Fruit fly (Drosophila melanogaster) whole organism, embryonic: Measurements from ENCODE around the gene CheA75a.

Experiments
- Abd-B ChIP-seq: fragments of 200-800 bp; sonication (Bioruptor generic); optimal IDR thresholded peaks from 2 replicates; lab custom pipeline; 2018; ENCODE audit warnings: missing biosample characterization, mild to moderate bottlenecking, missing genetic modification characterization, moderate library complexity
- Atf-2 ChIP-seq: fragments of 200-800 bp; sonication (Bioruptor generic); optimal IDR thresholded peaks from 2 replicates; lab custom pipeline; 2016; ENCODE audit warnings: missing biosample characterization, missing genetic modification characterization
- Atf3 ChIP-seq: fragments of 200-800 bp; sonication (Bioruptor generic); optimal IDR thresholded peaks from 3 replicates; lab custom pipeline; 2016; ENCODE audit warnings: missing biosample characterization, missing genetic modification characterization
- B-H2 ChIP-seq: fragments of 200-800 bp; sonication (Bioruptor generic); optimal IDR thresholded peaks from 2 replicates; lab custom pipeline; 2018; ENCODE audit warnings: missing biosample characterization, mild to moderate bottlenecking, missing genetic modification characterization
- Bdp1 ChIP-seq: fragments of 200-800 bp; sonication (Bioruptor generic); optimal IDR thresholded peaks from 3 replicates; lab custom pipeline; 2016; ENCODE audit warnings: missing biosample characterization, missing genetic modification characterization
- Bteb2 ChIP-seq: fragments of 200-800 bp; sonication (Bioruptor generic); optimal IDR thresholded peaks from 2 replicates; lab custom pipeline; 2016; ENCODE audit warnings: missing biosample characterization, missing genetic modification characterization
- CG10543 ChIP-seq: fragments of 200-800 bp; sonication (Bioruptor generic); optimal IDR thresholded peaks from 3 replicates; lab custom pipeline; 2017; ENCODE audit warnings: missing biosample characterization, mild to moderate bottlenecking, missing genetic modification characterization, moderate library complexity
- CG10959 ChIP-seq: fragments of 200-800 bp; sonication (Bioruptor generic); IDR thresholded peaks from 2 replicates; pipeline ENCODE4 v1.3.6; 2022; ENCODE audit warnings: missing biosample characterization, missing genetic modification characterization
- CG12744 ChIP-seq: fragments of 200-800 bp; sonication (Bioruptor generic); optimal IDR thresholded peaks from 2 replicates; lab custom pipeline; 2016; ENCODE audit warnings: missing biosample characterization, missing genetic modification characterization
- CG13424 ChIP-seq: fragments of 200-800 bp; sonication (Bioruptor generic); optimal IDR thresholded peaks from 2 replicates; lab custom pipeline; 2019; ENCODE audit warnings: missing biosample characterization, mild to moderate bottlenecking, missing genetic modification characterization, moderate library complexity
- CG1529 ChIP-seq: fragments of 200-800 bp; sonication (Bioruptor generic); optimal IDR thresholded peaks from 3 replicates; lab custom pipeline; 2018; ENCODE audit warnings: missing biosample characterization, missing genetic modification characterization
- CG1792 ChIP-seq: fragments of 200-800 bp; sonication (Bioruptor generic); optimal IDR thresholded peaks from 2 replicates; lab custom pipeline; 2016; ENCODE audit warnings: missing biosample characterization, missing genetic modification characterization
- CG2202 ChIP-seq: fragments of 200-800 bp; sonication (Bioruptor generic); optimal IDR thresholded peaks from 2 replicates; lab custom pipeline; 2018; ENCODE audit warnings: missing biosample characterization, mild to moderate bottlenecking, missing genetic modification characterization
- CG32772 ChIP-seq: fragments of 200-800 bp; sonication (Bioruptor generic); IDR thresholded peaks from 2 replicates; pipeline ENCODE4 v1.3.6; 2022; ENCODE audit warnings: missing biosample characterization, missing genetic modification characterization
- CG3407 ChIP-seq: fragments of 200-800 bp; sonication (Bioruptor generic); optimal IDR thresholded peaks from 2 replicates; lab custom pipeline; 2018; ENCODE audit warnings: missing biosample characterization, mild to moderate bottlenecking, missing genetic modification characterization
- CG43689 ChIP-seq: fragments of 200-800 bp; sonication (Bioruptor generic); IDR thresholded peaks from 2 replicates; pipeline ENCODE4 v1.3.6; 2022; ENCODE audit warnings: missing biosample characterization, missing genetic modification characterization
- CG4854 ChIP-seq: fragments of 200-800 bp; sonication (Bioruptor generic); optimal IDR thresholded peaks from 2 replicates; lab custom pipeline; 2016; ENCODE audit warnings: missing biosample characterization, missing genetic modification characterization, inconsistent platforms
- CG6272 ChIP-seq: fragments of 200-800 bp; sonication (Bioruptor generic); IDR thresholded peaks from 2 replicates; pipeline ENCODE4 v1.3.6; 2022; ENCODE audit warnings: missing biosample characterization, missing genetic modification characterization
- CG9876 ChIP-seq: fragments of 200-800 bp; sonication (Bioruptor generic); optimal IDR thresholded peaks from 2 replicates; lab custom pipeline; 2016; ENCODE audit warnings: missing biosample characterization, missing genetic modification characterization
- Chrac-16 ChIP-seq: fragments of 200-800 bp; sonication (Bioruptor generic); optimal IDR thresholded peaks from 3 replicates; lab custom pipeline; 2016; ENCODE audit warnings: missing biosample characterization, missing genetic modification characterization
- Ets97D ChIP-seq: fragments of 200-800 bp; sonication (Bioruptor generic); optimal IDR thresholded peaks from 3 replicates; lab custom pipeline; 2016; ENCODE audit warnings: missing biosample characterization, missing genetic modification characterization
- Fer1 ChIP-seq: fragments of 200-800 bp; sonication (Bioruptor generic); optimal IDR thresholded peaks from 2 replicates; lab custom pipeline; 2017; ENCODE audit warnings: missing biosample characterization, mild to moderate bottlenecking, missing genetic modification characterization
- GATAe ChIP-seq: fragments of 200-800 bp; sonication (Bioruptor generic); conservative IDR thresholded peaks from 2 replicates; pipeline ENCODE4 v1.3.6; 2022; ENCODE audit warnings: missing biosample characterization, missing genetic modification characterization
- HHEX ChIP-seq: fragments of 200-800 bp; sonication (Bioruptor generic); optimal IDR thresholded peaks from 3 replicates; lab custom pipeline; 2017; ENCODE audit warnings: missing biosample characterization, mild to moderate bottlenecking, missing genetic modification characterization, missing genetic modification reagents
- HmgD ChIP-seq: fragments of 200-800 bp; sonication (Bioruptor generic); optimal IDR thresholded peaks from 3 replicates; lab custom pipeline; 2016; ENCODE audit warnings: missing biosample characterization, missing genetic modification characterization
- Hr51 ChIP-seq, 2 experiments: fragments of 200-800 bp; sonication (Bioruptor generic); optimal IDR thresholded peaks; 2 replicates in 1 of 2; 3 replicates in 1 of 2; lab custom pipeline; 2016 to 2018; ENCODE audit warnings: missing biosample characterization in 2 of 2, missing genetic modification characterization in 2 of 2, mild to moderate bottlenecking in 1 of 2, moderate library complexity in 1 of 2
- MESR4 ChIP-seq: fragments of 200-800 bp; sonication (Bioruptor generic); optimal IDR thresholded peaks from 2 replicates; lab custom pipeline; 2018; ENCODE audit warnings: missing biosample characterization, mild to moderate bottlenecking, missing genetic modification characterization, moderate library complexity
- NC2α ChIP-seq: fragments of 200-800 bp; sonication (Bioruptor generic); optimal IDR thresholded peaks from 2 replicates; lab custom pipeline; 2016; ENCODE audit warnings: missing biosample characterization, missing genetic modification characterization
- Opbp ChIP-seq: fragments of 200-800 bp; sonication (Bioruptor generic); IDR thresholded peaks from 3 replicates; pipeline ENCODE4 v1.3.6; 2022; ENCODE audit warnings: missing biosample characterization, missing genetic modification characterization; ENCODE audit not compliant: partially characterized antibody
- Scr ChIP-seq: fragments of 200-800 bp; sonication (Bioruptor generic); IDR thresholded peaks from 2 replicates; pipeline ENCODE4 v1.3.6; 2022; ENCODE audit warnings: missing biosample characterization, missing genetic modification characterization; ENCODE audit not compliant: partially characterized antibody
- Sox100B ChIP-seq: fragments of 200-800 bp; sonication (Bioruptor generic); optimal IDR thresholded peaks from 3 replicates; lab custom pipeline; 2018; ENCODE audit warnings: missing biosample characterization, mild to moderate bottlenecking, missing genetic modification characterization
- Taf1 ChIP-seq: fragments of 200-800 bp; sonication (Bioruptor generic); IDR thresholded peaks from 2 replicates; pipeline ENCODE4 v1.3.6; 2022; ENCODE audit warnings: missing biosample characterization, missing genetic modification characterization
- ac ChIP-seq: fragments of 200-800 bp; sonication (Bioruptor generic); optimal IDR thresholded peaks from 3 replicates; lab custom pipeline; 2017; ENCODE audit warnings: missing biosample characterization, mild to moderate bottlenecking, missing genetic modification characterization
- aop ChIP-seq: fragments of 200-800 bp; sonication (Bioruptor generic); IDR thresholded peaks from 2 replicates; pipeline ENCODE4 v1.3.6; 2022; ENCODE audit warnings: missing biosample characterization, missing genetic modification characterization
- chif ChIP-seq, 2 experiments: fragments of 200-800 bp; sonication (Bioruptor generic); optimal IDR thresholded peaks; 3 replicates each; lab custom pipeline; 2016; ENCODE audit warnings: missing biosample characterization in 2 of 2, missing genetic modification characterization in 2 of 2
- chm ChIP-seq: fragments of 200-800 bp; sonication (Bioruptor generic); IDR thresholded peaks from 2 replicates; pipeline ENCODE4 v1.3.6; 2022; ENCODE audit warnings: missing biosample characterization, missing genetic modification characterization
- ci ChIP-seq: fragments of 200-800 bp; sonication (Bioruptor generic); IDR thresholded peaks from 3 replicates; pipeline ENCODE4 v1.3.6; 2022; ENCODE audit warnings: missing biosample characterization, missing genetic modification characterization
- crp ChIP-seq, 2 experiments: fragments of 200-800 bp; sonication (Bioruptor generic); optimal IDR thresholded peaks; 2 replicates in 1 of 2; 3 replicates in 1 of 2; lab custom pipeline; 2017; ENCODE audit warnings: missing biosample characterization in 2 of 2, missing genetic modification characterization in 2 of 2, mild to moderate bottlenecking in 1 of 2, moderate library complexity in 1 of 2
- da ChIP-seq: fragments of 200-800 bp; sonication (Bioruptor generic); optimal IDR thresholded peaks from 2 replicates; lab custom pipeline; 2016; ENCODE audit warnings: missing biosample characterization, missing genetic modification characterization
- dan ChIP-seq: fragments of 200-800 bp; sonication (Bioruptor generic); IDR thresholded peaks from 2 replicates; pipeline ENCODE4 v1.3.6; 2022; ENCODE audit warnings: missing biosample characterization, missing genetic modification characterization
- dimm ChIP-seq: fragments of 200-800 bp; sonication (Bioruptor generic); IDR thresholded peaks from 2 replicates; pipeline ENCODE4 v1.3.6; 2022; ENCODE audit warnings: missing biosample characterization, missing genetic modification characterization
- dysf ChIP-seq: fragments of 200-800 bp; sonication (Bioruptor generic); IDR thresholded peaks from 3 replicates; pipeline ENCODE4 v1.3.6; 2022; ENCODE audit warnings: missing biosample characterization, missing genetic modification characterization
- emc ChIP-seq: fragments of 200-800 bp; sonication (Bioruptor generic); optimal IDR thresholded peaks from 2 replicates; lab custom pipeline; 2016; ENCODE audit warnings: missing biosample characterization, missing genetic modification characterization
- hb ChIP-seq: fragments of 200-800 bp; sonication (Bioruptor generic); IDR thresholded peaks from 3 replicates; pipeline ENCODE4 v1.3.6; 2022; ENCODE audit warnings: missing biosample characterization, missing genetic modification characterization; ENCODE audit not compliant: partially characterized antibody
- klu ChIP-seq: fragments of 200-800 bp; sonication (Bioruptor generic); IDR thresholded peaks from 2 replicates; pipeline ENCODE4 v1.3.6; 2022; ENCODE audit warnings: missing biosample characterization, missing genetic modification characterization
- lbe ChIP-seq: fragments of 200-800 bp; sonication (Bioruptor generic); optimal IDR thresholded peaks from 2 replicates; lab custom pipeline; 2016; ENCODE audit warnings: missing biosample characterization, mild to moderate bottlenecking, missing genetic modification characterization
- lov ChIP-seq, 2 experiments: fragments of 200-800 bp in 1 of 2; fragments of >200 bp in 1 of 2; sonication (Bioruptor generic) in 1 of 2; IDR thresholded peaks in 1 of 2; optimal IDR thresholded peaks in 1 of 2; 2 replicates in 1 of 2; 3 replicates in 1 of 2; pipeline versions ENCODE4 v1.3.6 to Lab custom; 2017 to 2022; ENCODE audit warnings: missing biosample characterization in 1 of 2, missing genetic modification characterization in 1 of 2
- nerfin-1 ChIP-seq: fragments of 200-800 bp; sonication (Bioruptor generic); optimal IDR thresholded peaks from 3 replicates; lab custom pipeline; 2019; ENCODE audit warnings: missing biosample characterization, mild to moderate bottlenecking, missing genetic modification characterization, moderate library complexity
- peb ChIP-seq: fragments of 200-800 bp; sonication (Bioruptor generic); IDR thresholded peaks from 2 replicates; pipeline ENCODE4 v1.3.6; 2022; ENCODE audit warnings: missing biosample characterization, missing genetic modification characterization
- row ChIP-seq: fragments of 200-800 bp; sonication (Bioruptor generic); IDR thresholded peaks from 3 replicates; pipeline ENCODE4 v1.3.6; 2022; ENCODE audit warnings: missing biosample characterization, missing genetic modification characterization
- wor ChIP-seq: fragments of 200-800 bp; sonication (Bioruptor generic); IDR thresholded peaks from 2 replicates; pipeline ENCODE4 v1.3.6; 2022; ENCODE audit warnings: missing biosample characterization, missing genetic modification characterization

The CheA75a gene

DNA sequence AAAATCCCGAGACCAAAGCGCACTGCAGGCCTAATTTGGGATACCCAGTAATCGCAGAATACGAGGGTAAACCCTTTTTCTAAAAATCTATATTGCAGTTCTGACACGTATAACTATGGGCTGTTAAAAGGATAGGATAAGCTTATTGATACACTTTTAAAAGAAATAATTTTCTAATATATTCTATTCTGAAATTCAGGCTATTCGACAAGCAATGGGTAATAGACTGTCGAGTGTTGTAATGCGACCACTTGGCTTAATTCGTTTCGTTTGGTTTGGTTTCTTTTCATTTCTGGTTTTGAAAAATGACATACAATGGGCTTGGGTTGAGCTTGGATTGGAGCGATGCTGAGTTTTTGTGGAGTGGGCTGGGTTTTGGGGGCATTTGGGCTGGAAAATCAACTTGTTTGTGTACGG lies 39.6 kb upstream of the CheA75a start (continued):
- TF ChIP-seq HmgD (GFP tag; lab: Kevin White, UChicago): no peak
- peak; percentile 19 for TF ChIP-seq CG12744 (GFP tag; lab: Kevin White, UChicago)
- TF ChIP-seq Abd-B: peak; percentile 69
- no peak for TF ChIP-seq Opbp (GFP tag; lab: Robert Waterston, UW)
- TF ChIP-seq CG10959: no peak
- TF ChIP-seq hb (GFP tag; lab: Robert Waterston, UW): no peak
- TF ChIP-seq Scr (GFP tag; lab: Robert Waterston, UW): no peak
- TF ChIP-seq dimm (GFP tag; lab: Robert Waterston, UW): peak; percentile 80
- TF ChIP-seq Taf1: no peak
- peak; percentile 80 for TF ChIP-seq klu (GFP tag; lab: Robert Waterston, UW)
- 0 out of 2 replicates have a peak, but pooled peaks have one; percentile 55 for TF ChIP-seq aop (GFP tag; lab: Robert Waterston, UW)
- TF ChIP-seq Bteb2 (GFP tag; lab: Kevin White, UChicago): no peak
- TF ChIP-seq da (GFP tag; lab: Kevin White, UChicago): no peak
- peak; percentile 94 for TF ChIP-seq dysf (GFP tag; lab: Robert Waterston, UW)
- peak; percentile 27 for TF ChIP-seq Atf3
- peak; percentile 68 for TF ChIP-seq CG3407 (GFP tag; lab: Kevin White, UChicago)
- TF ChIP-seq CG9876 (GFP tag; lab: Kevin White, UChicago): no peak
- no peak for TF ChIP-seq CG10543 (GFP tag; lab: Kevin White, UChicago)
- TF ChIP-seq MESR4 (GFP tag; lab: Kevin White, UChicago): no peak
- peak; percentile 84 for TF ChIP-seq CG6272 (GFP tag; lab: Robert Waterston, UW)
- TF ChIP-seq CG32772 (GFP tag; lab: Robert Waterston, UW): peak; percentile 93
- peak; percentile 80 for TF ChIP-seq Sox100B (GFP tag; lab: Kevin White, UChicago)
- TF ChIP-seq crp (GFP tag; optimal IDR thresholded peaks at IDR 0.05; lab: Kevin White, UChicago): peak in 1 of 2 experiments; percentile 7
- peak; percentile 53 for TF ChIP-seq CG2202
- TF ChIP-seq row (GFP tag; lab: Robert Waterston, UW): peak; percentile 95
- TF ChIP-seq GATAe (GFP tag; lab: Robert Waterston, UW): peak; percentile 48; the same call in 1 of the 2 replicates
- TF ChIP-seq CG43689 (GFP tag; lab: Robert Waterston, UW): peak; percentile 85
- peak; percentile 20 for TF ChIP-seq lbe (GFP tag; lab: Kevin White, UChicago)
- no peak; the same call in 1 of the 2 replicates for TF ChIP-seq dan (GFP tag; lab: Robert Waterston, UW)
- TF ChIP-seq peb (GFP tag; lab: Robert Waterston, UW): peak; percentile 92
- TF ChIP-seq Hr51 (GFP tag; optimal IDR thresholded peaks at IDR 0.05; lab: Kevin White, UChicago): peak; percentile 34 to 78
- TF ChIP-seq wor (GFP tag; lab: Robert Waterston, UW): peak; percentile 89
- peak; percentile 48 for TF ChIP-seq NC2α (GFP tag; lab: Kevin White, UChicago)
- peak; percentile 87 for TF ChIP-seq chm (GFP tag; lab: Robert Waterston, UW)
- TF ChIP-seq CG1529 (GFP tag; lab: Kevin White, UChicago): peak; percentile 71
- peak; percentile 69 for TF ChIP-seq CG13424 (tag; lab: Kevin White, UChicago)
- peak; percentile 45 for TF ChIP-seq CG4854 (GFP tag; lab: Kevin White, UChicago)
- peak; percentile 6 for TF ChIP-seq Ets97D
- peak; percentile 65 for TF ChIP-seq Fer1 (GFP tag; lab: Kevin White, UChicago)
- no peak for TF ChIP-seq Bdp1 (GFP tag; lab: Kevin White, UChicago)
- no peak for TF ChIP-seq CG1792 (GFP tag; lab: Kevin White, UChicago)
- TF ChIP-seq lov (optimal IDR thresholded peaks at IDR 0.05; lab: Kevin White, UChicago): no peak
- peak; percentile 93 for TF ChIP-seq lov (GFP tag; IDR thresholded peaks at IDR 0.05; lab: Robert Waterston, UW)
- TF ChIP-seq emc (GFP tag; lab: Kevin White, UChicago): no peak
- TF ChIP-seq HHEX (GFP tag; lab: Kevin White, UChicago): peak; percentile 66
- peak; percentile 63 for TF ChIP-seq Atf-2 (GFP tag; lab: Kevin White, UChicago)
- peak; percentile 59 for TF ChIP-seq Chrac-16 (GFP tag; lab: Kevin White, UChicago)
- TF ChIP-seq B-H2: no peak
- peak; percentile 94 for TF ChIP-seq ci (GFP tag; lab: Robert Waterston, UW)
- TF ChIP-seq chif (GFP tag; optimal IDR thresholded peaks at IDR 0.05; lab: Kevin White, UChicago): peak in 1 of 2 experiments; percentile 76
- peak; percentile 43 for TF ChIP-seq nerfin-1 (tag; lab: Kevin White, UChicago)
- no peak for TF ChIP-seq ac (GFP tag; lab: Kevin White, UChicago)
